Fruit fly (Drosophila melanogaster) whole organism, embryonic: Measurements from ENCODE around the gene slmb.

Experiments used
- Antp ChIP-seq: fragments of 200-800 bp; sonication (Bioruptor generic); optimal IDR thresholded peaks from 3 replicates; lab custom pipeline; 2016; ENCODE audit warnings: missing biosample characterization, missing genetic modification characterization
- BEAF-32 ChIP-seq: fragments of 200-800 bp; sonication (Bioruptor generic); optimal IDR thresholded peaks from 3 replicates; lab custom pipeline; 2017; ENCODE audit warnings: missing biosample characterization, missing genetic modification characterization, mild to moderate bottlenecking, moderate library complexity, missing genetic modification reagents
- Bgb ChIP-seq: fragments of 200-800 bp; sonication (Bioruptor generic); IDR thresholded peaks from 2 replicates; pipeline ENCODE4 v1.3.6; 2022; ENCODE audit warnings: missing biosample characterization, missing genetic modification characterization; ENCODE audit not compliant: partially characterized antibody
- Blimp-1 ChIP-seq: fragments of 200-800 bp; sonication (Bioruptor generic); optimal IDR thresholded peaks from 3 replicates; lab custom pipeline; 2018; ENCODE audit warnings: missing biosample characterization, missing genetic modification characterization, mild to moderate bottlenecking, moderate library complexity, missing genetic modification reagents
- CG10543 ChIP-seq: fragments of 200-800 bp; sonication (Bioruptor generic); optimal IDR thresholded peaks from 3 replicates; lab custom pipeline; 2017; ENCODE audit warnings: missing biosample characterization, mild to moderate bottlenecking, missing genetic modification characterization, moderate library complexity
- CG11093 ChIP-seq: fragments of 200-800 bp; sonication (Bioruptor generic); IDR thresholded peaks from 3 replicates; pipeline ENCODE4 v1.3.6; 2022; ENCODE audit warnings: missing biosample characterization, missing genetic modification characterization
- CG14710 ChIP-seq: fragments of 200-800 bp; sonication (Bioruptor generic); optimal IDR thresholded peaks from 3 replicates; lab custom pipeline; 2019; ENCODE audit warnings: missing biosample characterization, mild to moderate bottlenecking, missing genetic modification characterization, moderate library complexity
- CG1602 ChIP-seq: fragments of 200-800 bp; sonication (Bioruptor generic); optimal IDR thresholded peaks from 3 replicates; lab custom pipeline; 2016; ENCODE audit warnings: missing biosample characterization, missing genetic modification characterization
- CG16815 ChIP-seq: fragments of 200-800 bp; sonication (Bioruptor generic); optimal IDR thresholded peaks from 3 replicates; lab custom pipeline; 2017; ENCODE audit warnings: missing biosample characterization, mild to moderate bottlenecking, missing genetic modification characterization
- CG30403 ChIP-seq: fragments of 200-800 bp; sonication (Bioruptor generic); optimal IDR thresholded peaks from 3 replicates; lab custom pipeline; 2016; ENCODE audit warnings: missing biosample characterization, missing genetic modification characterization
- CG31224 ChIP-seq: fragments of 200-800 bp; sonication (Bioruptor generic); IDR thresholded peaks from 2 replicates; pipeline ENCODE4 v1.3.6; 2022; ENCODE audit warnings: missing biosample characterization, missing genetic modification characterization
- CG3281 ChIP-seq: fragments of 200-800 bp; sonication (Bioruptor generic); optimal IDR thresholded peaks from 3 replicates; lab custom pipeline; 2017; ENCODE audit warnings: missing biosample characterization, mild to moderate bottlenecking, missing genetic modification characterization
- CG33557 ChIP-seq: fragments of 200-800 bp; sonication (Bioruptor generic); optimal IDR thresholded peaks from 2 replicates; lab custom pipeline; 2019; ENCODE audit warnings: missing biosample characterization, mild to moderate bottlenecking, missing genetic modification characterization, moderate library complexity
- CG3838 ChIP-seq: fragments of 200-800 bp; sonication (Bioruptor generic); optimal IDR thresholded peaks from 3 replicates; lab custom pipeline; 2016; ENCODE audit warnings: missing biosample characterization, missing genetic modification characterization
- CG4404 ChIP-seq: fragments of 200-800 bp; sonication (Bioruptor generic); IDR thresholded peaks from 2 replicates; pipeline ENCODE4 v1.3.6; 2022; ENCODE audit warnings: missing biosample characterization, missing genetic modification characterization
- CG6254 ChIP-seq: fragments of 200-800 bp; sonication (Bioruptor generic); optimal IDR thresholded peaks from 3 replicates; lab custom pipeline; 2017; ENCODE audit warnings: mild to moderate bottlenecking, missing biosample characterization, missing genetic modification reagents, missing genetic modification characterization
- CG8388 ChIP-seq: fragments of 200-800 bp; sonication (Bioruptor generic); optimal IDR thresholded peaks from 2 replicates; lab custom pipeline; 2019; ENCODE audit warnings: missing biosample characterization, mild to moderate bottlenecking, missing genetic modification characterization, moderate library complexity
- CG8924 ChIP-seq: fragments of 200-800 bp; optimal IDR thresholded peaks from 3 replicates; lab custom pipeline; 2019; ENCODE audit warnings: missing biosample characterization, mild to moderate bottlenecking, missing genetic modification characterization, moderate library complexity
- CG9817 ChIP-seq: fragments of 200-800 bp; sonication (Bioruptor generic); optimal IDR thresholded peaks from 2 replicates; lab custom pipeline; 2018; ENCODE audit warnings: missing biosample characterization, mild to moderate bottlenecking, missing genetic modification characterization, moderate library complexity
- Dbx ChIP-seq: fragments of 200-800 bp; sonication (Bioruptor generic); IDR thresholded peaks from 3 replicates; pipeline ENCODE4 v1.3.6; 2022; ENCODE audit warnings: missing biosample characterization, missing genetic modification characterization
- Dll ChIP-seq: fragments of 200-800 bp; sonication (Bioruptor generic); IDR thresholded peaks from 4 replicates; pipeline ENCODE4 v1.3.6; 2022; ENCODE audit warnings: missing biosample characterization, missing genetic modification characterization; ENCODE audit not compliant: partially characterized antibody
- E2f1 ChIP-seq: fragments of 200-800 bp; sonication (Bioruptor generic); IDR thresholded peaks from 2 replicates; pipeline ENCODE4 v1.3.6; 2022; ENCODE audit warnings: missing biosample characterization, missing genetic modification characterization
- Hmx ChIP-seq: fragments of 200-800 bp; sonication (Bioruptor generic); optimal IDR thresholded peaks from 2 replicates; lab custom pipeline; 2016; ENCODE audit warnings: missing biosample characterization, missing genetic modification characterization
- Lhr ChIP-seq: fragments of 200-800 bp; sonication (Bioruptor generic); optimal IDR thresholded peaks from 3 replicates; lab custom pipeline; 2017; ENCODE audit warnings: mild to moderate bottlenecking, missing biosample characterization, missing genetic modification reagents, missing genetic modification characterization
- MESR4 ChIP-seq: fragments of 200-800 bp; sonication (Bioruptor generic); optimal IDR thresholded peaks from 2 replicates; lab custom pipeline; 2018; ENCODE audit warnings: missing biosample characterization, mild to moderate bottlenecking, missing genetic modification characterization, moderate library complexity
- Max ChIP-seq: fragments of 200-800 bp; sonication (Bioruptor generic); optimal IDR thresholded peaks from 2 replicates; lab custom pipeline; 2016; ENCODE audit warnings: missing biosample characterization, mild to moderate bottlenecking, missing genetic modification characterization
- Mes4 ChIP-seq: fragments of 200-800 bp; sonication (Bioruptor generic); optimal IDR thresholded peaks from 2 replicates; lab custom pipeline; 2016; ENCODE audit warnings: missing biosample characterization, missing genetic modification characterization
- Mrtf ChIP-seq: fragments of 200-800 bp; sonication (Bioruptor generic); IDR thresholded peaks from 3 replicates; pipeline ENCODE4 v1.3.6; 2022; ENCODE audit warnings: missing biosample characterization, missing genetic modification characterization
- Scr ChIP-seq: fragments of 200-800 bp; sonication (Bioruptor generic); IDR thresholded peaks from 2 replicates; pipeline ENCODE4 v1.3.6; 2022; ENCODE audit warnings: missing biosample characterization, missing genetic modification characterization; ENCODE audit not compliant: partially characterized antibody
- Xrp1 ChIP-seq: fragments of 200-800 bp; sonication (Bioruptor generic); IDR thresholded peaks from 2 replicates; pipeline ENCODE4 v1.3.6; 2022; ENCODE audit warnings: missing biosample characterization, missing genetic modification characterization
- al ChIP-seq: fragments of 200-800 bp; sonication (Bioruptor generic); IDR thresholded peaks from 2 replicates; pipeline ENCODE4 v1.3.6; 2022; ENCODE audit warnings: missing biosample characterization, missing genetic modification characterization
- ap ChIP-seq: fragments of 200-800 bp; sonication (Bioruptor generic); IDR thresholded peaks from 2 replicates; pipeline ENCODE4 v1.3.6; 2022; ENCODE audit warnings: missing biosample characterization, missing genetic modification characterization
- bcd ChIP-seq: fragments of 200-800 bp; sonication (Bioruptor generic); optimal IDR thresholded peaks from 2 replicates; lab custom pipeline; 2017; ENCODE audit warnings: missing biosample characterization, mild to moderate bottlenecking, missing genetic modification characterization
- cato ChIP-seq: fragments of 200-800 bp; sonication (Bioruptor generic); optimal IDR thresholded peaks from 2 replicates; lab custom pipeline; 2016; ENCODE audit warnings: missing biosample characterization, missing genetic modification characterization, borderline replicate concordance
- chinmo ChIP-seq: fragments of 200-800 bp; sonication (Bioruptor generic); IDR thresholded peaks from 4 replicates; pipeline ENCODE4 v1.3.6; 2022; ENCODE audit warnings: missing biosample characterization, missing genetic modification characterization; ENCODE audit not compliant: partially characterized antibody
- gem ChIP-seq: fragments of 200-800 bp; sonication (Bioruptor generic); optimal IDR thresholded peaks from 2 replicates; lab custom pipeline; 2019; ENCODE audit warnings: missing biosample characterization, mild to moderate bottlenecking, missing genetic modification characterization, moderate library complexity
- grau ChIP-seq: fragments of 200-800 bp; optimal IDR thresholded peaks from 3 replicates; lab custom pipeline; 2019; ENCODE audit warnings: missing biosample characterization, mild to moderate bottlenecking, missing genetic modification characterization, moderate library complexity
- gro ChIP-seq: fragments of 200-800 bp; sonication (Bioruptor generic); optimal IDR thresholded peaks from 2 replicates; lab custom pipeline; 2016; ENCODE audit warnings: missing biosample characterization, missing genetic modification characterization
- nmo ChIP-seq: fragments of 200-800 bp; sonication (Bioruptor generic); optimal IDR thresholded peaks from 2 replicates; lab custom pipeline; 2018; ENCODE audit warnings: missing biosample characterization, mild to moderate bottlenecking, missing genetic modification characterization, moderate library complexity
- pnt ChIP-seq: fragments of 200-800 bp; sonication (Bioruptor generic); optimal IDR thresholded peaks from 3 replicates; lab custom pipeline; 2016; ENCODE audit warnings: missing biosample characterization, missing genetic modification characterization
- prd ChIP-seq, 3 experiments: fragments of >200 bp in 2 of 3; fragments of 200-800 bp in 1 of 3; sonication (Bioruptor generic) in 1 of 3; optimal IDR thresholded peaks in 2 of 3; IDR thresholded peaks in 1 of 3; 2 replicates in 2 of 3; 3 replicates in 1 of 3; pipeline versions ENCODE4 v1.3.6 to Lab custom; 2017 to 2022; ENCODE audit warnings: missing biosample characterization in 1 of 3, missing genetic modification characterization in 1 of 3
- sens-2 ChIP-seq: fragments of 200-800 bp; sonication (Bioruptor generic); IDR thresholded peaks from 2 replicates; pipeline ENCODE4 v1.3.6; 2022; ENCODE audit warnings: missing biosample characterization, missing genetic modification characterization
- slbo ChIP-seq: fragments of 200-800 bp; sonication (Bioruptor generic); IDR thresholded peaks from 2 replicates; pipeline ENCODE4 v1.3.6; 2022; ENCODE audit warnings: missing biosample characterization, missing genetic modification characterization
- slp2 ChIP-seq: fragments of 200-800 bp; sonication (Bioruptor generic); optimal IDR thresholded peaks from 2 replicates; lab custom pipeline; 2016; ENCODE audit warnings: missing biosample characterization, missing genetic modification characterization
- tgo ChIP-seq: fragments of 200-800 bp; sonication (Bioruptor generic); IDR thresholded peaks from 3 replicates; pipeline ENCODE4 v1.3.6; 2022; ENCODE audit warnings: missing biosample characterization, missing genetic modification characterization
- vfl ChIP-seq: fragments of 200-800 bp; sonication (Bioruptor generic); optimal IDR thresholded peaks from 2 replicates; lab custom pipeline; 2016; ENCODE audit warnings: missing biosample characterization, missing genetic modification characterization
- zen ChIP-seq: fragments of 200-800 bp; sonication (Bioruptor generic); optimal IDR thresholded peaks from 3 replicates; lab custom pipeline; 2018; ENCODE audit warnings: missing biosample characterization, mild to moderate bottlenecking, missing genetic modification characterization, moderate library complexity

slmb gene

DNA sequence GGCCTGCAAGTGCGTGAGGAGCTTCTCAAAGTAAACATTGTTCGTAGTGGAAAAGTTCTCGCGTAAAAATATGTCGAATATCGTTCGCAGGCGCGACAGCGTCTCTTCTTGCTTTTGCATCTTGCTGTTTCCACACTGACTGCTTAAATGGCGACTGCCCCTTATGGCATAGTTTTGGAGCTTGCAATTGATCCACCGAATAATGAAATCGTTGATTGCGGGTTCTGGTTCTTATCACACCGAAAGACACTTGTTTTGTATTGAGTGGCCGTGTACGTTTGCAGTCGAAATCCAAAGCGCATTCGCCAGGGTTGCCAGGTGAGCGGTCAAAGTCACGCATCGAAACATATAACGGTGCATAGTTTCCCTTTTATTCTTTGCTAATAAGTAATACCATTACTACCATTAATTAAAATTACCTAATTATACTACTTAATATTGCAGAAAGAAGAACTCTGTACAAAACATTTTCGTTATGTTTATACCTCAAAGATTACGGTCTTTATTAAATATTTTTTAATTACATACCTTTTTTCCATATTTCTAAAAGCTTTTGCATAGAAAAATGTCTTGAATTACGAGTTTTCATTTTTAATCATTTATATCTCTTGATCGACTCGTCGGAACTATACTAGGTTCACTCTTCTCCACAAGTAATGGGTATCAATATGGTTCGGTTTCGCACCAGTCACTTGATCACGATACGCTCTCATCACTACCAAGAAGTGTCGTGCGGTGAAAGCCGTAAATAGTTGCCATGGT lies 25.7 kb downstream of the slmb start, which contains the start of the genes CG7044 and Tbc1d22 (continued):
- TF ChIP-seq gro (GFP tag; lab: Kevin White, UChicago) = no peak
- peak; percentile 81 for TF ChIP-seq BEAF-32 (GFP tag; lab: Kevin White, UChicago)
- peak; percentile 16 for TF ChIP-seq cato (GFP tag; lab: Kevin White, UChicago)
- peak; percentile 62 for TF ChIP-seq MESR4 (GFP tag; lab: Kevin White, UChicago)
- TF ChIP-seq Mes4 = no peak
- TF ChIP-seq vfl (GFP tag; lab: Kevin White, UChicago) = peak; percentile 26
- TF ChIP-seq CG14710 (tag; lab: Kevin White, UChicago) = peak; percentile 71
- peak; percentile 43 for TF ChIP-seq pnt (GFP tag; lab: Kevin White, UChicago)
- no peak for TF ChIP-seq CG10543
- peak; percentile 50; the same call in 1 of the 4 replicates for TF ChIP-seq Dll (GFP tag; lab: Robert Waterston, UW)
- TF ChIP-seq nmo = peak; percentile 77
- no peak for TF ChIP-seq al (GFP tag; lab: Robert Waterston, UW)
- TF ChIP-seq CG3281 = no peak
- TF ChIP-seq zen (tag; lab: Kevin White, UChicago) = peak; percentile 24
- peak; percentile 61 for TF ChIP-seq Lhr (GFP tag; lab: Kevin White, UChicago)
- peak; percentile 58 for TF ChIP-seq CG1602 (GFP tag; lab: Kevin White, UChicago)
- peak; percentile 28; the same call in 2 of the 3 replicates for TF ChIP-seq tgo
- TF ChIP-seq Scr = peak; percentile 39
- TF ChIP-seq CG33557 (GFP tag; lab: Kevin White, UChicago) = peak; percentile 19
- TF ChIP-seq ap (GFP tag; lab: Robert Waterston, UW) = no peak
- TF ChIP-seq slbo (GFP tag; lab: Robert Waterston, UW) = peak; percentile 68
- no peak for TF ChIP-seq CG3838
- TF ChIP-seq Hmx (GFP tag; lab: Kevin White, UChicago) = no peak
- TF ChIP-seq Bgb (GFP tag; lab: Robert Waterston, UW) = peak; percentile 27; the same call in 1 of the 2 replicates
- peak; percentile 70 for TF ChIP-seq CG16815 (GFP tag; lab: Kevin White, UChicago)
- peak; percentile 36; the same call in 1 of the 2 replicates for TF ChIP-seq Xrp1
- peak; percentile 30; the same call in 1 of the 2 replicates for TF ChIP-seq E2f1
- TF ChIP-seq bcd (GFP tag; lab: Kevin White, UChicago) = peak; percentile 51
- TF ChIP-seq Max (GFP tag; lab: Kevin White, UChicago) = peak; percentile 27
- TF ChIP-seq Mrtf = no peak; the same call in 2 of the 3 replicates
- peak; percentile 83 for TF ChIP-seq CG30403 (GFP tag; lab: Kevin White, UChicago)
- peak; percentile 63; the same call in 1 of the 3 replicates for TF ChIP-seq Dbx (GFP tag; lab: Robert Waterston, UW)
- 0 out of 4 replicates have a peak, but pooled peaks have one; percentile 35 for TF ChIP-seq chinmo
- no peak for TF ChIP-seq CG11093 (GFP tag; lab: Robert Waterston, UW)
- TF ChIP-seq gem (tag; lab: Kevin White, UChicago) = peak; percentile 66
- no peak for TF ChIP-seq CG6254 (GFP tag; lab: Kevin White, UChicago)
- TF ChIP-seq prd (optimal IDR thresholded peaks at IDR 0.05; lab: Kevin White, UChicago) = no peak
- peak; percentile 57; the same call in 2 of the 3 replicates for TF ChIP-seq prd (GFP tag; IDR thresholded peaks at IDR 0.05; lab: Robert Waterston, UW)
- no peak for TF ChIP-seq sens-2
- peak; percentile 59 for TF ChIP-seq grau (tag; lab: Kevin White, UChicago)
- peak; percentile 18 for TF ChIP-seq Blimp-1 (GFP tag; lab: Kevin White, UChicago)
- TF ChIP-seq CG31224 (GFP tag; lab: Robert Waterston, UW) = no peak
- TF ChIP-seq CG8388 = peak; percentile 10
- peak; percentile 54 for TF ChIP-seq CG9817 (tag; lab: Kevin White, UChicago)
- TF ChIP-seq CG8924 (tag; lab: Kevin White, UChicago) = peak; percentile 53
- 0 out of 2 replicates have a peak, but pooled peaks have one; percentile 19 for TF ChIP-seq CG4404 (GFP tag; lab: Robert Waterston, UW)
- peak; percentile 46 for TF ChIP-seq slp2
- TF ChIP-seq Antp (GFP tag; lab: Kevin White, UChicago) = no peak
